Worm (Caenorhabditis elegans) whole organism, late embryonic: ENCODE measurements around the gene pptr-1.

ENCODE experiments used
- C08G9.2 ChIP-seq: sonication (generic microtip); optimal IDR thresholded peaks from 2 replicates; lab custom pipeline; 2016; ENCODE audit warnings: mild to moderate bottlenecking, missing genetic modification characterization, moderate library complexity, missing compliant biosample characterization
- C38D4.7 ChIP-seq: fragments of 200-800 bp; sonication (Bioruptor generic); optimal IDR thresholded peaks from 2 replicates; lab custom pipeline; 2018; ENCODE audit warnings: mild to moderate bottlenecking, missing genetic modification characterization, moderate library complexity, missing compliant biosample characterization
- K02D7.2 ChIP-seq: sonication (generic microtip); optimal IDR thresholded peaks from 2 replicates; lab custom pipeline; 2017; ENCODE audit warnings: mild to moderate bottlenecking, missing genetic modification characterization, missing compliant biosample characterization
- K09A11.1 ChIP-seq: sonication (generic microtip); optimal IDR thresholded peaks from 2 replicates; lab custom pipeline; 2017; ENCODE audit warnings: antibody characterized with exemption, mild to moderate bottlenecking, missing genetic modification characterization, missing compliant biosample characterization; ENCODE audit not compliant: insufficient read depth
- ahr-1 ChIP-seq: sonication (generic microtip); optimal IDR thresholded peaks from 2 replicates; lab custom pipeline; 2016; ENCODE audit warnings: missing genetic modification characterization, missing compliant biosample characterization
- ama-1 ChIP-seq: fragments of 150-350 bp; optimal IDR thresholded peaks from 2 replicates; lab custom pipeline; 2014
- ceh-14 ChIP-seq: sonication (generic microtip); optimal IDR thresholded peaks from 2 replicates; lab custom pipeline; 2016; ENCODE audit warnings: missing genotype, missing genetic modification characterization, missing compliant biosample characterization
- ceh-18 ChIP-seq: sonication (generic microtip); optimal IDR thresholded peaks from 2 replicates; lab custom pipeline; 2016; ENCODE audit warnings: missing genetic modification characterization, missing compliant biosample characterization
- ceh-30 ChIP-seq: fragments of 150-350 bp; optimal IDR thresholded peaks from 2 replicates; lab custom pipeline; 2014; ENCODE audit warnings: missing biosample characterization, missing genetic modification characterization
- dmd-4 ChIP-seq: sonication (generic microtip); optimal IDR thresholded peaks from 2 replicates; lab custom pipeline; 2016; ENCODE audit warnings: borderline replicate concordance, missing genetic modification characterization, missing compliant biosample characterization
- dve-1 ChIP-seq: sonication (generic microtip); optimal IDR thresholded peaks from 2 replicates; lab custom pipeline; 2017; ENCODE audit warnings: antibody characterized with exemption, mild to moderate bottlenecking, missing genetic modification characterization, missing compliant biosample characterization
- elt-2 ChIP-seq: sonication (generic microtip); optimal IDR thresholded peaks from 2 replicates; lab custom pipeline; 2016; ENCODE audit warnings: missing genetic modification reagents, missing genetic modification characterization, missing compliant biosample characterization
- elt-4 ChIP-seq: sonication (generic microtip); optimal IDR thresholded peaks from 2 replicates; lab custom pipeline; 2016; ENCODE audit warnings: missing genetic modification characterization, missing compliant biosample characterization
- ets-4 ChIP-seq: sonication (generic microtip); optimal IDR thresholded peaks from 2 replicates; lab custom pipeline; 2016; ENCODE audit warnings: missing genetic modification characterization, missing compliant biosample characterization
- eyg-1 ChIP-seq: sonication (generic microtip); optimal IDR thresholded peaks from 2 replicates; lab custom pipeline; 2016; ENCODE audit warnings: missing genotype, missing genetic modification characterization, missing compliant biosample characterization
- fax-1 ChIP-seq: sonication (generic microtip); optimal IDR thresholded peaks from 2 replicates; lab custom pipeline; 2016; ENCODE audit warnings: missing genotype, missing genetic modification characterization, missing compliant biosample characterization
- fkh-10 ChIP-seq: fragments of 150-350 bp; optimal IDR thresholded peaks from 2 replicates; lab custom pipeline; 2014; ENCODE audit warnings: missing biosample characterization, missing genetic modification reagents, missing genetic modification characterization
- fkh-6 ChIP-seq: sonication (generic microtip); optimal IDR thresholded peaks from 2 replicates; lab custom pipeline; 2016; ENCODE audit warnings: missing genetic modification characterization, missing compliant biosample characterization
- gmeb-2 ChIP-seq: sonication (generic microtip); optimal IDR thresholded peaks from 2 replicates; lab custom pipeline; 2016; ENCODE audit warnings: missing genetic modification characterization, inconsistent platforms, missing compliant biosample characterization
- hlh-13 ChIP-seq: fragments of 200-800 bp; sonication (Bioruptor generic); optimal IDR thresholded peaks from 2 replicates; lab custom pipeline; 2018; ENCODE audit warnings: mild to moderate bottlenecking, missing genetic modification characterization, missing compliant biosample characterization
- hlh-15 ChIP-seq: sonication (generic microtip); optimal IDR thresholded peaks from 2 replicates; lab custom pipeline; 2016; ENCODE audit warnings: missing genetic modification characterization, missing compliant biosample characterization
- hlh-8 ChIP-seq: sonication (generic microtip); optimal IDR thresholded peaks from 2 replicates; lab custom pipeline; 2016; ENCODE audit warnings: missing genotype, missing genetic modification characterization, missing compliant biosample characterization
- mec-3 ChIP-seq: sonication (generic microtip); optimal IDR thresholded peaks from 2 replicates; lab custom pipeline; 2016; ENCODE audit warnings: borderline replicate concordance, missing genetic modification characterization, missing compliant biosample characterization
- nfya-1 ChIP-seq: sonication (generic microtip); optimal IDR thresholded peaks from 2 replicates; lab custom pipeline; 2017; ENCODE audit warnings: missing genetic modification characterization, mild to moderate bottlenecking, missing compliant biosample characterization, antibody characterized with exemption, moderate library complexity
- pax-1 ChIP-seq: fragments of 150-350 bp; optimal IDR thresholded peaks from 2 replicates; lab custom pipeline; 2014; ENCODE audit warnings: missing biosample characterization, missing genetic modification characterization
- pha-4 ChIP-seq: fragments of 150-350 bp; optimal IDR thresholded peaks from 2 replicates; lab custom pipeline; 2018; ENCODE audit warnings: missing biosample characterization, missing genetic modification reagents, missing genetic modification characterization
- pqm-1 ChIP-seq: sonication (generic microtip); optimal IDR thresholded peaks from 2 replicates; lab custom pipeline; 2016; ENCODE audit warnings: missing genetic modification characterization, missing compliant biosample characterization
- pros-1 ChIP-seq: fragments of 150-350 bp; optimal IDR thresholded peaks from 2 replicates; lab custom pipeline; 2014; ENCODE audit warnings: missing biosample characterization, missing genetic modification reagents, missing genetic modification characterization
- ref-2 ChIP-seq: sonication (generic microtip); optimal IDR thresholded peaks from 2 replicates; lab custom pipeline; 2016; ENCODE audit warnings: missing genetic modification characterization, missing compliant biosample characterization
- rnt-1 ChIP-seq: sonication (generic microtip); optimal IDR thresholded peaks from 2 replicates; lab custom pipeline; 2016; ENCODE audit warnings: missing genetic modification characterization, missing compliant biosample characterization
- sox-2 ChIP-seq: fragments of 200-800 bp; sonication (Bioruptor generic); IDR thresholded peaks from 2 replicates; pipeline ENCODE4 v1.3.6; 2022; ENCODE audit warnings: missing genetic modification reagents, missing genetic modification characterization, missing compliant biosample characterization
- sox-4 ChIP-seq: sonication (generic microtip); optimal IDR thresholded peaks from 2 replicates; lab custom pipeline; 2017; ENCODE audit warnings: mild to moderate bottlenecking, missing genetic modification characterization, inconsistent platforms, missing compliant biosample characterization
- tbx-2 ChIP-seq: sonication (generic microtip); optimal IDR thresholded peaks from 2 replicates; lab custom pipeline; 2016; ENCODE audit warnings: missing genetic modification characterization, missing compliant biosample characterization
- tbx-7 ChIP-seq: sonication (generic microtip); optimal IDR thresholded peaks from 2 replicates; lab custom pipeline; 2016; ENCODE audit warnings: missing genotype, missing genetic modification characterization, missing compliant biosample characterization
- ttx-3 ChIP-seq: sonication (generic microtip); optimal IDR thresholded peaks from 2 replicates; lab custom pipeline; 2016; ENCODE audit warnings: missing genetic modification reagents, missing genetic modification characterization, missing compliant biosample characterization
- unc-3 ChIP-seq, 2 experiments: fragments of 200-800 bp in 1 of 2; sonication (Bioruptor generic) in 1 of 2; sonication (generic microtip) in 1 of 2; conservative IDR thresholded peaks in 1 of 2; optimal IDR thresholded peaks in 1 of 2; 2 replicates each; pipeline versions ENCODE4 v1.3.6 to Lab custom; 2016 to 2022; ENCODE audit warnings: missing compliant biosample characterization in 2 of 2, missing genetic modification characterization in 2 of 2, missing genetic modification reagents in 1 of 2
- unc-42 ChIP-seq: sonication (generic microtip); optimal IDR thresholded peaks from 2 replicates; lab custom pipeline; 2016; ENCODE audit warnings: missing genotype, missing genetic modification characterization, missing compliant biosample characterization
- unc-55 ChIP-seq: sonication (generic microtip); optimal IDR thresholded peaks from 2 replicates; lab custom pipeline; 2017; ENCODE audit warnings: missing biosample characterization, missing genetic modification reagents, missing genetic modification characterization
- zip-5 ChIP-seq: sonication (generic microtip); optimal IDR thresholded peaks from 2 replicates; lab custom pipeline; 2016; ENCODE audit warnings: missing genetic modification characterization, missing compliant biosample characterization
- ztf-16 ChIP-seq: sonication (generic microtip); optimal IDR thresholded peaks from 2 replicates; lab custom pipeline; 2017; ENCODE audit warnings: missing genetic modification characterization, missing compliant biosample characterization

pptr-1 gene

ce11 chrV:16355941-16356340 lies 1.4 kb upstream of the pptr-1 start (continued):
- peak; percentile 56 for TF ChIP-seq elt-2 (tag; lab: Kevin White, UChicago)
- TF ChIP-seq ceh-14: peak; percentile 58
- TF ChIP-seq C08G9.2 (tag; lab: Kevin White, UChicago): peak; percentile 60
- peak; percentile 37 for TF ChIP-seq dve-1 (tag; lab: Kevin White, UChicago)
- TF ChIP-seq unc-55 (GFP tag; lab: Kevin White, UChicago): peak; percentile 92
- peak; percentile 62 for TF ChIP-seq eyg-1 (tag; lab: Kevin White, UChicago)
- no peak for TF ChIP-seq fkh-6
- no peak for TF ChIP-seq mec-3 (tag; lab: Kevin White, UChicago)
- no peak for TF ChIP-seq fax-1 (tag; lab: Kevin White, UChicago)
- no peak for TF ChIP-seq sox-4
- TF ChIP-seq gmeb-2 (tag; lab: Kevin White, UChicago): no peak
- peak; percentile 83 for TF ChIP-seq tbx-2
- TF ChIP-seq elt-4: no peak
- TF ChIP-seq ahr-1 (tag; lab: Kevin White, UChicago): no peak
- TF ChIP-seq C38D4.7 (GFP tag; lab: Kevin White, UChicago): no peak
- peak; percentile 26 for TF ChIP-seq ets-4 (tag; lab: Kevin White, UChicago)
- TF ChIP-seq rnt-1 (tag; lab: Kevin White, UChicago): peak; percentile 76
- no peak for TF ChIP-seq unc-3 (GFP tag; conservative IDR thresholded peaks at IDR 0.05; lab: Robert Waterston, UW)
- TF ChIP-seq unc-3 (tag; optimal IDR thresholded peaks at IDR 0.05; lab: Kevin White, UChicago): no peak
- no peak for TF ChIP-seq sox-2
- TF ChIP-seq pha-4 (tag; lab: Kevin White, UChicago): no peak
- TF ChIP-seq ztf-16 (tag; lab: Kevin White, UChicago): peak; percentile 53
- TF ChIP-seq pax-1 (tag; lab: Kevin White, UChicago): peak; percentile 1
- TF ChIP-seq ama-1 (lab: Kevin White, UChicago): peak; percentile 30
- no peak for TF ChIP-seq K02D7.2
- TF ChIP-seq ttx-3 (tag; lab: Kevin White, UChicago): no peak
- TF ChIP-seq dmd-4 (tag; lab: Kevin White, UChicago): peak; percentile 32
- TF ChIP-seq hlh-13: no peak
- peak; percentile 68 for TF ChIP-seq pqm-1
- TF ChIP-seq fkh-10: no peak
- peak; percentile 87 for TF ChIP-seq ceh-18 (tag; lab: Kevin White, UChicago)
- TF ChIP-seq ref-2: no peak
- TF ChIP-seq ceh-30 (tag; lab: Kevin White, UChicago): peak; percentile 47
- peak; percentile 32 for TF ChIP-seq hlh-8
- peak; percentile 96 for TF ChIP-seq pros-1
- TF ChIP-seq zip-5 (tag; lab: Kevin White, UChicago): no peak
- peak; percentile 42 for TF ChIP-seq K09A11.1

ce11 chrV:16356798-16357197 lies 523 bp upstream of the pptr-1 start:
- no peak for TF ChIP-seq unc-42 (tag; lab: Kevin White, UChicago)
- TF ChIP-seq ref-2: no peak
- TF ChIP-seq ceh-14: no peak
- no peak for TF ChIP-seq tbx-2
- TF ChIP-seq ceh-30 (tag; lab: Kevin White, UChicago): no peak
- TF ChIP-seq tbx-7: no peak
- no peak for TF ChIP-seq dmd-4 (tag; lab: Kevin White, UChicago)
- TF ChIP-seq K02D7.2: no peak
- no peak for TF ChIP-seq unc-3 (GFP tag; conservative IDR thresholded peaks at IDR 0.05; lab: Robert Waterston, UW)
- TF ChIP-seq unc-3 (tag; optimal IDR thresholded peaks at IDR 0.05; lab: Kevin White, UChicago): no peak
- TF ChIP-seq, all 69 proteins: peak for 0

ce11 chrV:16361350-16361749 lies 4.0 kb downstream of the pptr-1 start:
- no peak for TF ChIP-seq hlh-15 (tag; lab: Kevin White, UChicago)
- TF ChIP-seq nfya-1 (tag; lab: Kevin White, UChicago): peak; percentile 99
